Worm (Caenorhabditis elegans) whole organism, late embryonic: ENCODE results near the gene srbc-40.

Source experiments
- F13H6.1 ChIP-seq: sonication (generic microtip); optimal IDR thresholded peaks from 2 replicates; lab custom pipeline; 2016; ENCODE audit warnings: missing genetic modification characterization, missing compliant biosample characterization
- K09A11.1 ChIP-seq: sonication (generic microtip); optimal IDR thresholded peaks from 2 replicates; lab custom pipeline; 2017; ENCODE audit warnings: antibody characterized with exemption, mild to moderate bottlenecking, missing genetic modification characterization, missing compliant biosample characterization; ENCODE audit not compliant: insufficient read depth
- T23F11.4 ChIP-seq: fragments of 200-800 bp; sonication (Bioruptor generic); optimal IDR thresholded peaks from 2 replicates; lab custom pipeline; 2018; ENCODE audit warnings: mild to moderate bottlenecking, missing genetic modification characterization, missing compliant biosample characterization
- ceh-14 ChIP-seq: sonication (generic microtip); optimal IDR thresholded peaks from 2 replicates; lab custom pipeline; 2016; ENCODE audit warnings: missing genotype, missing genetic modification characterization, missing compliant biosample characterization
- ceh-2 ChIP-seq: sonication (generic microtip); optimal IDR thresholded peaks from 2 replicates; lab custom pipeline; 2016; ENCODE audit warnings: missing genotype, missing genetic modification characterization, missing compliant biosample characterization
- ceh-22 ChIP-seq: sonication (generic microtip); optimal IDR thresholded peaks from 2 replicates; lab custom pipeline; 2017; ENCODE audit warnings: missing biosample characterization, missing genetic modification characterization
- ceh-34 ChIP-seq: sonication (generic microtip); optimal IDR thresholded peaks from 2 replicates; lab custom pipeline; 2016; ENCODE audit warnings: mild to moderate bottlenecking, missing genetic modification characterization, missing compliant biosample characterization
- ceh-45 ChIP-seq: fragments of 200-800 bp; sonication (Bioruptor generic); IDR thresholded peaks from 2 replicates; pipeline ENCODE4 v1.3.6; 2022; ENCODE audit warnings: missing genetic modification reagents, missing genetic modification characterization, missing compliant biosample characterization
- ceh-48 ChIP-seq: sonication (generic microtip); optimal IDR thresholded peaks from 2 replicates; lab custom pipeline; 2016; ENCODE audit warnings: missing genetic modification characterization, inconsistent platforms, missing compliant biosample characterization
- ceh-6 ChIP-seq: fragments of 200-800 bp; sonication (Bioruptor generic); optimal IDR thresholded peaks from 2 replicates; lab custom pipeline; 2018; ENCODE audit warnings: mild to moderate bottlenecking, missing genetic modification characterization, missing compliant biosample characterization
- ceh-9 ChIP-seq: sonication (generic microtip); optimal IDR thresholded peaks from 2 replicates; lab custom pipeline; 2016; ENCODE audit warnings: mild to moderate bottlenecking, missing genetic modification characterization, inconsistent platforms, missing compliant biosample characterization
- elt-2 ChIP-seq: sonication (generic microtip); optimal IDR thresholded peaks from 2 replicates; lab custom pipeline; 2016; ENCODE audit warnings: missing genetic modification reagents, missing genetic modification characterization, missing compliant biosample characterization
- eyg-1 ChIP-seq: sonication (generic microtip); optimal IDR thresholded peaks from 2 replicates; lab custom pipeline; 2016; ENCODE audit warnings: missing genotype, missing genetic modification characterization, missing compliant biosample characterization
- fkh-6 ChIP-seq: sonication (generic microtip); optimal IDR thresholded peaks from 2 replicates; lab custom pipeline; 2016; ENCODE audit warnings: missing genetic modification characterization, missing compliant biosample characterization
- gmeb-2 ChIP-seq: sonication (generic microtip); optimal IDR thresholded peaks from 2 replicates; lab custom pipeline; 2016; ENCODE audit warnings: missing genetic modification characterization, inconsistent platforms, missing compliant biosample characterization
- hlh-6 ChIP-seq: sonication (generic microtip); optimal IDR thresholded peaks from 2 replicates; lab custom pipeline; 2016; ENCODE audit warnings: missing genotype, missing genetic modification characterization, missing compliant biosample characterization
- lim-6 ChIP-seq: sonication (generic microtip); optimal IDR thresholded peaks from 2 replicates; lab custom pipeline; 2016; ENCODE audit warnings: missing genetic modification characterization, missing compliant biosample characterization
- lin-11 ChIP-seq: fragments of 200-800 bp; sonication (Bioruptor generic); optimal IDR thresholded peaks from 2 replicates; lab custom pipeline; 2018; ENCODE audit warnings: mild to moderate bottlenecking, missing genetic modification characterization, missing compliant biosample characterization
- madf-2 ChIP-seq: sonication (generic microtip); optimal IDR thresholded peaks from 2 replicates; lab custom pipeline; 2017; ENCODE audit warnings: missing genetic modification characterization, missing compliant biosample characterization
- nhr-11 ChIP-seq: fragments of 150-350 bp; optimal IDR thresholded peaks from 2 replicates; lab custom pipeline; 2014; ENCODE audit warnings: missing biosample characterization, missing genetic modification characterization
- nhr-232 ChIP-seq: sonication (generic microtip); optimal IDR thresholded peaks from 2 replicates; lab custom pipeline; 2016; ENCODE audit warnings: missing genetic modification characterization, missing compliant biosample characterization
- npax-4 ChIP-seq: sonication (generic microtip); optimal IDR thresholded peaks from 2 replicates; lab custom pipeline; 2016; ENCODE audit warnings: missing genetic modification characterization, missing compliant biosample characterization
- pag-3 ChIP-seq: sonication (generic microtip); optimal IDR thresholded peaks from 2 replicates; lab custom pipeline; 2016; ENCODE audit warnings: missing compliant biosample characterization, missing genetic modification characterization, borderline replicate concordance
- ref-2 ChIP-seq: sonication (generic microtip); optimal IDR thresholded peaks from 2 replicates; lab custom pipeline; 2016; ENCODE audit warnings: missing genetic modification characterization, missing compliant biosample characterization
- rnt-1 ChIP-seq: sonication (generic microtip); optimal IDR thresholded peaks from 2 replicates; lab custom pipeline; 2016; ENCODE audit warnings: missing genetic modification characterization, missing compliant biosample characterization
- sox-2 ChIP-seq: fragments of 200-800 bp; sonication (Bioruptor generic); IDR thresholded peaks from 2 replicates; pipeline ENCODE4 v1.3.6; 2022; ENCODE audit warnings: missing genetic modification reagents, missing genetic modification characterization, missing compliant biosample characterization
- tbx-2 ChIP-seq: sonication (generic microtip); optimal IDR thresholded peaks from 2 replicates; lab custom pipeline; 2016; ENCODE audit warnings: missing genetic modification characterization, missing compliant biosample characterization
- tbx-7 ChIP-seq: sonication (generic microtip); optimal IDR thresholded peaks from 2 replicates; lab custom pipeline; 2016; ENCODE audit warnings: missing genotype, missing genetic modification characterization, missing compliant biosample characterization
- ttx-3 ChIP-seq: sonication (generic microtip); optimal IDR thresholded peaks from 2 replicates; lab custom pipeline; 2016; ENCODE audit warnings: missing genetic modification reagents, missing genetic modification characterization, missing compliant biosample characterization
- unc-3 ChIP-seq, 2 experiments: fragments of 200-800 bp in 1 of 2; sonication (Bioruptor generic) in 1 of 2; sonication (generic microtip) in 1 of 2; conservative IDR thresholded peaks in 1 of 2; optimal IDR thresholded peaks in 1 of 2; 2 replicates each; pipeline versions ENCODE4 v1.3.6 to Lab custom; 2016 to 2022; ENCODE audit warnings: missing compliant biosample characterization in 2 of 2, missing genetic modification characterization in 2 of 2, missing genetic modification reagents in 1 of 2
- unc-55 ChIP-seq: sonication (generic microtip); optimal IDR thresholded peaks from 2 replicates; lab custom pipeline; 2017; ENCODE audit warnings: missing biosample characterization, missing genetic modification reagents, missing genetic modification characterization
- zip-5 ChIP-seq: sonication (generic microtip); optimal IDR thresholded peaks from 2 replicates; lab custom pipeline; 2016; ENCODE audit warnings: missing genetic modification characterization, missing compliant biosample characterization
- ztf-16 ChIP-seq: sonication (generic microtip); optimal IDR thresholded peaks from 2 replicates; lab custom pipeline; 2017; ENCODE audit warnings: missing genetic modification characterization, missing compliant biosample characterization

Gene srbc-40

ce11 chrV:679663-680062 is 40.0 kb downstream of the srbc-40 start, which contains the start of gene srx-22:
Gene srx-22 (plus strand): TSS chrV:679963.
- no peak for TF ChIP-seq ceh-2 (tag; lab: Kevin White, UChicago)
- no peak for TF ChIP-seq gmeb-2
- TF ChIP-seq npax-4 (tag; lab: Kevin White, UChicago) = no peak
- no peak for TF ChIP-seq sox-2 (GFP tag; lab: Robert Waterston, UW)
- TF ChIP-seq pag-3 (tag; lab: Kevin White, UChicago) = no peak
- TF ChIP-seq ceh-22 (tag; lab: Kevin White, UChicago) = no peak
- TF ChIP-seq ref-2 (tag; lab: Kevin White, UChicago) = no peak
- TF ChIP-seq, all 69 proteins: peak for 0

ce11 chrV:676550-677084 is 43.0 kb downstream of the srbc-40 start, which contains the start of the genes fbxa-72 and srx-21:
Gene fbxa-72 (minus strand): TSS chrV:676753.
Gene srx-21 (plus strand): TSS chrV:677034.
- TF ChIP-seq ceh-34 (tag; lab: Kevin White, UChicago) (no peak), T23F11.4 (GFP tag; lab: Kevin White, UChicago) (no peak), fkh-6 (no peak), nhr-11 (tag; lab: Kevin White, UChicago) (no peak), F13H6.1 (tag; lab: Kevin White, UChicago) (no peak), ceh-9 (tag; lab: Kevin White, UChicago) (no peak), gmeb-2 (no peak), madf-2 (tag; lab: Kevin White, UChicago) (no peak), ceh-48 (tag; lab: Kevin White, UChicago) (no peak), unc-55 (GFP tag; lab: Kevin White, UChicago) (no peak), ceh-6 (no peak), nhr-232 (tag; lab: Kevin White, UChicago) (no peak), tbx-2 (tag; lab: Kevin White, UChicago) (no peak), sox-2 (GFP tag; lab: Robert Waterston, UW) (no peak)
- TF ChIP-seq, all 69 proteins: peak for 0

ce11 chrV:676090-676489 is 43.5 kb downstream of the srbc-40 start:
- no peak for TF ChIP-seq ztf-16 (tag; lab: Kevin White, UChicago)
- no peak for TF ChIP-seq K09A11.1 (tag; lab: Kevin White, UChicago)
- no peak for TF ChIP-seq ceh-45
- no peak for TF ChIP-seq ceh-9 (tag; lab: Kevin White, UChicago)
- no peak for TF ChIP-seq ceh-48 (tag; lab: Kevin White, UChicago)

ce11 chrV:674213-674612 is 45.4 kb downstream of the srbc-40 start, which contains the start of gene sru-25:
Gene sru-25 (minus strand): TSS chrV:674313.
- TF ChIP-seq zip-5 (tag; lab: Kevin White, UChicago) (no peak), nhr-232 (tag; lab: Kevin White, UChicago) (no peak), ceh-48 (tag; lab: Kevin White, UChicago) (no peak), rnt-1 (tag; lab: Kevin White, UChicago) (no peak), elt-2 (tag; lab: Kevin White, UChicago) (no peak), pag-3 (tag; lab: Kevin White, UChicago) (no peak), F13H6.1 (tag; lab: Kevin White, UChicago) (no peak), hlh-6 (no peak), ceh-14 (tag; lab: Kevin White, UChicago) (no peak), eyg-1 (tag; lab: Kevin White, UChicago) (no peak), tbx-7 (tag; lab: Kevin White, UChicago) (no peak), lim-6 (tag; lab: Kevin White, UChicago) (no peak), K09A11.1 (tag; lab: Kevin White, UChicago) (no peak), npax-4 (tag; lab: Kevin White, UChicago) (no peak), ttx-3 (no peak), unc-3 (GFP tag; conservative IDR thresholded peaks at IDR 0.05; lab: Robert Waterston, UW) (no peak), unc-3 (tag; optimal IDR thresholded peaks at IDR 0.05; lab: Kevin White, UChicago) (no peak), ceh-9 (tag; lab: Kevin White, UChicago) (no peak), lin-11 (tag; lab: Kevin White, UChicago) (no peak), tbx-2 (tag; lab: Kevin White, UChicago) (no peak)
